Fruit fly (Drosophila melanogaster): Measurements from ENCODE around the gene Nnk.

The Nnk gene

dm6 chr3R:17794335-17795074, 10.5 kb downstream of the Nnk start, which contains the start of gene CG43102 (continued):
- TF ChIP-seq CG16779 (GFP tag; IDR thresholded peaks at IDR 0.05) = 0 out of 2 replicates have a peak, but pooled peaks have one; percentile 22
- peak; percentile 71; the same call in 2 of the 3 replicates for TF ChIP-seq CG6175 (GFP tag; IDR thresholded peaks at IDR 0.05)
- peak; percentile 16; the same call in 1 of the 2 replicates for TF ChIP-seq CG8765 (GFP tag; IDR thresholded peaks at IDR 0.05)
- no peak for TF ChIP-seq CG2202 (tag; optimal IDR thresholded peaks at IDR 0.05)
- TF ChIP-seq CG16813 (GFP tag; IDR thresholded peaks at IDR 0.05; ENCODE audit: partially characterized antibody) = peak; percentile 71
- TF ChIP-seq kni (GFP tag; optimal IDR thresholded peaks at IDR 0.05) = peak; percentile 20
- TF ChIP-seq Hr78 (GFP tag; optimal IDR thresholded peaks at IDR 0.05) = no peak
- no peak for TF ChIP-seq Kr (GFP tag; optimal IDR thresholded peaks at IDR 0.05)
- TF ChIP-seq CG31388 (GFP tag; optimal IDR thresholded peaks at IDR 0.05) = no peak
- peak; percentile 70 for TF ChIP-seq CG32772 (GFP tag; IDR thresholded peaks at IDR 0.05)
- peak; percentile 58; the same call in 1 of the 2 replicates for TF ChIP-seq lmd (GFP tag; IDR thresholded peaks at IDR 0.05)
- TF ChIP-seq CG8478 (optimal IDR thresholded peaks at IDR 0.05) = no peak
- peak; percentile 29 for TF ChIP-seq CG6272 (GFP tag; IDR thresholded peaks at IDR 0.05)
- TF ChIP-seq gsb (GFP tag; IDR thresholded peaks at IDR 0.05) = no peak
- no peak for TF ChIP-seq tx (GFP tag; optimal IDR thresholded peaks at IDR 0.05)
- no peak for TF ChIP-seq Sin3A (optimal IDR thresholded peaks at IDR 0.05)
- TF ChIP-seq NFAT (GFP tag; IDR thresholded peaks at IDR 0.05) = peak; percentile 87
- peak; percentile 21; the same call in 1 of the 2 replicates for TF ChIP-seq CG4404 (GFP tag; IDR thresholded peaks at IDR 0.05)
- peak; percentile 31 for TF ChIP-seq Vsx1 (GFP tag; optimal IDR thresholded peaks at IDR 0.05)
- no peak for TF ChIP-seq br (optimal IDR thresholded peaks at IDR 0.05)
- peak; percentile 70 for TF ChIP-seq E2f2 (GFP tag; IDR thresholded peaks at IDR 0.05)
- TF ChIP-seq CG5953 (GFP tag; IDR thresholded peaks at IDR 0.05) = peak; percentile 82
- TF ChIP-seq CG11560 (tag; IDR thresholded peaks at IDR 0.05) = peak; percentile 93
- TF ChIP-seq gcm (GFP tag; optimal IDR thresholded peaks at IDR 0.05) = peak; percentile 37
- peak; percentile 51 for TF ChIP-seq CG34224 (GFP tag; IDR thresholded peaks at IDR 0.05; ENCODE audit: partially characterized antibody)
- TF ChIP-seq CG12769 (tag; optimal IDR thresholded peaks at IDR 0.05) = peak; percentile 87
- TF ChIP-seq amos (GFP tag; IDR thresholded peaks at IDR 0.05; ENCODE audit: partially characterized antibody) = peak; percentile 66
- TF ChIP-seq Dp (GFP tag; optimal IDR thresholded peaks at IDR 0.05) = peak; percentile 35
- TF ChIP-seq CG1603 (tag; optimal IDR thresholded peaks at IDR 0.05) = peak; percentile 61
- TF ChIP-seq CG12299 (tag; optimal IDR thresholded peaks at IDR 0.05) = peak; percentile 18
- TF ChIP-seq hth (optimal IDR thresholded peaks at IDR 0.05) = no peak
- peak; percentile 82 for TF ChIP-seq CG8924 (tag; optimal IDR thresholded peaks at IDR 0.05)
- peak; percentile 59 for TF ChIP-seq CG32767 (GFP tag; IDR thresholded peaks at IDR 0.05)
- TF ChIP-seq CG13624 (GFP tag; optimal IDR thresholded peaks at IDR 0.05) = peak; percentile 8
- TF ChIP-seq CG10267 (tag; optimal IDR thresholded peaks at IDR 0.05) = peak; percentile 60
- peak; percentile 49 for TF ChIP-seq odd (GFP tag; optimal IDR thresholded peaks at IDR 0.05)
- peak; percentile 33 for TF ChIP-seq CG4820 (GFP tag; optimal IDR thresholded peaks at IDR 0.05)
- peak; percentile 46 for TF ChIP-seq pb (GFP tag; optimal IDR thresholded peaks at IDR 0.05)
- peak; percentile 24 for TF ChIP-seq CG6654 (GFP tag; optimal IDR thresholded peaks at IDR 0.05)
- TF ChIP-seq oc (tag; optimal IDR thresholded peaks at IDR 0.05) = peak; percentile 58
- TF ChIP-seq abd-A (tag; optimal IDR thresholded peaks at IDR 0.05) = no peak
- TF ChIP-seq CG17802 (tag; optimal IDR thresholded peaks at IDR 0.05) = peak; percentile 52
- TF ChIP-seq Meics (GFP tag; optimal IDR thresholded peaks at IDR 0.05) = peak; percentile 64
- TF ChIP-seq bbx (GFP tag; IDR thresholded peaks at IDR 0.05; ENCODE audit: partially characterized antibody) = peak; percentile 57
- no peak for TF ChIP-seq Max (GFP tag; optimal IDR thresholded peaks at IDR 0.05)
- TF ChIP-seq sc (optimal IDR thresholded peaks at IDR 0.05) = no peak
- TF ChIP-seq sc (GFP tag; optimal IDR thresholded peaks at IDR 0.05) = peak; percentile 2
- peak; percentile 21 for TF ChIP-seq vfl (GFP tag; optimal IDR thresholded peaks at IDR 0.05)
- peak; percentile 54; the same call in 1 of the 2 replicates for TF ChIP-seq CG9215 (GFP tag; IDR thresholded peaks at IDR 0.05)
- TF ChIP-seq ab (GFP tag; optimal IDR thresholded peaks at IDR 0.05) = no peak
